Fruit fly (Drosophila melanogaster): Measurements from ENCODE around the gene CG12402.
A peak's percentile ranks its signal among the peaks of the same experiment; 100 is the strongest.

The CG12402 gene

DNA sequence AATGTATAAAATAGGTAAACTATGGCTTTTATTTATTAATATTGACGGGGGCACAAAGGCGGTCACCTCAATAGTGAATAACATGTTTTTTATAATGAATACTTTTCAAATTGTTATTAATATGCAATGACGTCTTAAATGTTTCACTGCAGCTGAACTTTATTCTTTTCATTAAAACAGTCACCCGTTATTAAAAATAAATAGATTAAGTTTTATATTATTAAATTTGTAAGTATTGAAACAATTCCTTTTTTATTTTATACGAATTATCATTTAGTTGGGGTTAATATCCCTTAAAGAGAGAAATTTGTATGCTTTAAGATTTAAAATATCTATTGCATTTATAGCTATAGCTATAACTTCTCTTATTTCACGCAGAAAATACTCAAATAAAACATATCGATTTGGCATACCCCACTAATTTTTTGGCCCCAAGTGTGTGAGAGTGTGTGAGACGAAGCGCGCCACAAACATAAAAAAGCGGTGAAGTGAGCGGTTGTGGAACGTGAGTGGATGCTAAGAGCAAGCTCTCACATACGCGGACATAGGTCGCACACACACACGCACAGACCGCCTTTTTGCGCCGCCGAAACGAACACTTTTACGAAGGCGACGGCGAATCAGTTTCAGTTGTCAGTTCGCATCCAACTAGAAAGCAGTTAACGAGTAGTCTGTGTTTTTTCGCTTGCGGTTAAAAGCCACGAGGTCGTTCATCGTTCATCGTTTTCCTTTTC lies 51.6 kb downstream of the CG12402 start, which contains the start of gene foxo (continued):
- TF ChIP-seq CG12744 (GFP tag; optimal IDR thresholded peaks at IDR 0.05) (no peak), CG5180 (GFP tag; optimal IDR thresholded peaks at IDR 0.05) (peak; percentile 77), Pdp1 (GFP tag; optimal IDR thresholded peaks at IDR 0.05) (peak; percentile 14 to 40), pros (GFP tag; optimal IDR thresholded peaks at IDR 0.05) (no peak), CG9727 (GFP tag; optimal IDR thresholded peaks at IDR 0.05) (peak; percentile 88), unc-4 (GFP tag; IDR thresholded peaks at IDR 0.05; ENCODE audit: partially characterized antibody) (no peak), Fer2 (tag; optimal IDR thresholded peaks at IDR 0.05) (peak; percentile 45), CG2712 (tag; optimal IDR thresholded peaks at IDR 0.05) (peak; percentile 89), CG6683 (GFP tag; optimal IDR thresholded peaks at IDR 0.05) (peak; percentile 78), CG5245 (GFP tag; optimal IDR thresholded peaks at IDR 0.05) (no peak), CG16813 (GFP tag; IDR thresholded peaks at IDR 0.05; ENCODE audit: partially characterized antibody) (no peak), toy (GFP tag; IDR thresholded peaks at IDR 0.05) (no peak), Hr39 (optimal IDR thresholded peaks at IDR 0.05) (no peak), sc (optimal IDR thresholded peaks at IDR 0.05) (no peak), sc (GFP tag; optimal IDR thresholded peaks at IDR 0.05) (peak; percentile 59), lab (GFP tag; optimal IDR thresholded peaks at IDR 0.05) (peak; percentile 84), CG34422 (GFP tag; IDR thresholded peaks at IDR 0.05) (peak; percentile 28; the same call in 1 of the 3 replicates), CG32772 (GFP tag; IDR thresholded peaks at IDR 0.05) (no peak), CG11398 (GFP tag; optimal IDR thresholded peaks at IDR 0.05) (no peak), Sox102F (GFP tag; optimal IDR thresholded peaks at IDR 0.05) (peak; percentile 82), Antp (GFP tag; optimal IDR thresholded peaks at IDR 0.05) (peak; percentile 33), tll (GFP tag; optimal IDR thresholded peaks at IDR 0.05) (no peak), Optix (GFP tag; IDR thresholded peaks at IDR 0.05) (no peak), tx (GFP tag; optimal IDR thresholded peaks at IDR 0.05) (no peak), CG1024 (GFP tag; IDR thresholded peaks at IDR 0.05) (no peak), lilli (GFP tag; optimal IDR thresholded peaks at IDR 0.05) (peak; percentile 36), pb (GFP tag; optimal IDR thresholded peaks at IDR 0.05) (no peak), CG8924 (tag; optimal IDR thresholded peaks at IDR 0.05) (peak; percentile 94), CG2889 (GFP tag; IDR thresholded peaks at IDR 0.05) (no peak), CG10366 (GFP tag; IDR thresholded peaks at IDR 0.05) (peak; percentile 49; the same call in 1 of the 2 replicates), sisA (GFP tag; IDR thresholded peaks at IDR 0.05) (peak; percentile 27; the same call in 1 of the 2 replicates), dpn (GFP tag; optimal IDR thresholded peaks at IDR 0.05) (peak; percentile 40 to 54), Sin3A (optimal IDR thresholded peaks at IDR 0.05) (no peak), cato (GFP tag; optimal IDR thresholded peaks at IDR 0.05; ENCODE audit: borderline replicate concordance) (peak; percentile 12), CG12104 (GFP tag; optimal IDR thresholded peaks at IDR 0.05) (peak; percentile 83), pzg (GFP tag; optimal IDR thresholded peaks at IDR 0.05) (no peak), caup (GFP tag; optimal IDR thresholded peaks at IDR 0.05; ENCODE audit: severe bottlenecking) (peak; percentile 72), Atf6 (GFP tag; IDR thresholded peaks at IDR 0.05) (peak; percentile 73), CG1602 (GFP tag; optimal IDR thresholded peaks at IDR 0.05) (peak; percentile 65), inv (GFP tag; IDR thresholded peaks at IDR 0.05; ENCODE audit: partially characterized antibody) (no peak), CG10431 (GFP tag; optimal IDR thresholded peaks at IDR 0.05) (peak; percentile 32), CG17186 (GFP tag; optimal IDR thresholded peaks at IDR 0.05) (no peak), CG15479 (GFP tag; optimal IDR thresholded peaks at IDR 0.05) (no peak), CG14667 (GFP tag; IDR thresholded peaks at IDR 0.05) (no peak), fu2 (GFP tag; optimal IDR thresholded peaks at IDR 0.05) (peak; percentile 44), Poxn (GFP tag; IDR thresholded peaks at IDR 0.05) (no peak), HHEX (GFP tag; optimal IDR thresholded peaks at IDR 0.05) (peak; percentile 89), CG7745 (tag; optimal IDR thresholded peaks at IDR 0.05) (no peak), gcm (GFP tag; optimal IDR thresholded peaks at IDR 0.05) (peak; percentile 83), CG31388 (GFP tag; optimal IDR thresholded peaks at IDR 0.05) (no peak)
